Worm (Caenorhabditis elegans) whole organism, early embryonic: Measurements from ENCODE around the gene aqp-8.

Experiments used
- aly-1 ChIP-seq: sonication (generic microtip); optimal IDR thresholded peaks from 2 replicates; lab custom pipeline; 2016; ENCODE audit warnings: missing genetic modification characterization, missing compliant biosample characterization
- ama-1 ChIP-seq: fragments of 150-350 bp; optimal IDR thresholded peaks from 2 replicates; lab custom pipeline; 2014
- flt-1 ChIP-seq: fragments of 200-800 bp; sonication (Bioruptor generic); IDR thresholded peaks from 2 replicates; pipeline ENCODE4 v1.3.6; 2022; ENCODE audit warnings: missing genetic modification characterization, missing compliant biosample characterization
- tbx-37 ChIP-seq: fragments of 200-800 bp; sonication (Bioruptor generic); conservative IDR thresholded peaks from 2 replicates; pipeline ENCODE4 v1.3.6; 2022; ENCODE audit warnings: missing genetic modification reagents, missing genetic modification characterization, missing compliant biosample characterization
- tra-4 ChIP-seq: sonication (generic microtip); optimal IDR thresholded peaks from 2 replicates; lab custom pipeline; 2017; ENCODE audit warnings: missing genetic modification characterization, missing compliant biosample characterization

- TF ChIP-seq flt-1 (GFP tag; lab: Robert Waterston, UW): peak; percentile 46; the same call in 1 of the 2 replicates
- no peak for TF ChIP-seq ama-1 (lab: Kevin White, UChicago)
- no peak for TF ChIP-seq tra-4 (tag; lab: Kevin White, UChicago)
- no peak; the same call in 1 of the 2 replicates for TF ChIP-seq tbx-37 (GFP tag; lab: Robert Waterston, UW)
- TF ChIP-seq aly-1 (tag; lab: Kevin White, UChicago): peak; percentile 23
Measured at ce11 chrX:4711698-4712329, 7.0 kb upstream of the aqp-8 start, which contains the start of the genes dnj-14 and glit-1.
